Worm (Caenorhabditis elegans) whole organism, late embryonic: ENCODE measurements around the gene C24F3.2.

Source experiments
- fkh-10 ChIP-seq: fragments of 150-350 bp; optimal IDR thresholded peaks from 2 replicates; lab custom pipeline; 2014; ENCODE audit warnings: missing biosample characterization, missing genetic modification reagents, missing genetic modification characterization
- lin-11 ChIP-seq: fragments of 200-800 bp; sonication (Bioruptor generic); optimal IDR thresholded peaks from 2 replicates; lab custom pipeline; 2018; ENCODE audit warnings: mild to moderate bottlenecking, missing genetic modification characterization, missing compliant biosample characterization
- rnt-1 ChIP-seq: sonication (generic microtip); optimal IDR thresholded peaks from 2 replicates; lab custom pipeline; 2016; ENCODE audit warnings: missing genetic modification characterization, missing compliant biosample characterization

ce11 chrIV:10243276-10243675, 20.9 kb downstream of the C24F3.2 start, which contains the start of gene tkt-1:
- no peak for TF ChIP-seq fkh-10 (GFP tag; lab: Kevin White, UChicago)
- no peak for TF ChIP-seq rnt-1 (tag; lab: Kevin White, UChicago)
- no peak for TF ChIP-seq lin-11 (tag; lab: Kevin White, UChicago)
